Fruit fly (Drosophila melanogaster): Measurements from ENCODE around the gene Bre1.

The Bre1 gene

dm6 chr3L:5770817-5771425 lies 23.1 kb downstream of the Bre1 start (continued):
- TF ChIP-seq Jarid2 (GFP tag; optimal IDR thresholded peaks at IDR 0.05) (no peak), Lpt (GFP tag; optimal IDR thresholded peaks at IDR 0.05) (no peak), Doc2 (GFP tag; IDR thresholded peaks at IDR 0.05) (no peak), CG17361 (GFP tag; IDR thresholded peaks at IDR 0.05) (peak; percentile 88), nerfin-2 (GFP tag; IDR thresholded peaks at IDR 0.05; ENCODE audit: partially characterized antibody) (peak; percentile 46; the same call in 1 of the 2 replicates), abd-A (tag; optimal IDR thresholded peaks at IDR 0.05) (no peak), run (tag; optimal IDR thresholded peaks at IDR 0.05) (peak; percentile 53), salm (tag; optimal IDR thresholded peaks at IDR 0.05) (peak; percentile 72), CG2202 (tag; optimal IDR thresholded peaks at IDR 0.05) (peak; percentile 74), exex (tag; optimal IDR thresholded peaks at IDR 0.05) (no peak), stc (GFP tag; IDR thresholded peaks at IDR 0.05) (peak; percentile 46; the same call in 1 of the 2 replicates), fd96Cb (tag; optimal IDR thresholded peaks at IDR 0.05) (peak; percentile 81), CG9817 (tag; optimal IDR thresholded peaks at IDR 0.05) (peak; percentile 87), CG33557 (GFP tag; optimal IDR thresholded peaks at IDR 0.05) (peak; percentile 86), CG8290 (GFP tag; optimal IDR thresholded peaks at IDR 0.05) (peak; percentile 53), CG8290 (tag; optimal IDR thresholded peaks at IDR 0.05) (peak; percentile 84 to 92), CG7745 (tag; optimal IDR thresholded peaks at IDR 0.05) (no peak), psq (GFP tag; optimal IDR thresholded peaks at IDR 0.05) (no peak), CG31441 (GFP tag; IDR thresholded peaks at IDR 0.05) (no peak; the same call in none of the 2 replicates), CG11560 (tag; IDR thresholded peaks at IDR 0.05) (peak; percentile 48; the same call in 1 of the 3 replicates), Chrac-16 (GFP tag; optimal IDR thresholded peaks at IDR 0.05) (peak; percentile 82), CG16779 (GFP tag; IDR thresholded peaks at IDR 0.05) (0 out of 2 replicates have a peak, but pooled peaks have one; percentile 7), CG9932 (GFP tag; IDR thresholded peaks at IDR 0.05) (peak; percentile 82), E2f2 (GFP tag; IDR thresholded peaks at IDR 0.05) (peak; percentile 41; the same call in 1 of the 2 replicates), CG6654 (GFP tag; optimal IDR thresholded peaks at IDR 0.05) (peak; percentile 52), tx (GFP tag; optimal IDR thresholded peaks at IDR 0.05) (peak; percentile 88), dimm (GFP tag; IDR thresholded peaks at IDR 0.05) (no peak; the same call in 1 of the 2 replicates), CG4424 (GFP tag; optimal IDR thresholded peaks at IDR 0.05) (peak; percentile 82), klu (GFP tag; IDR thresholded peaks at IDR 0.05) (peak; percentile 69), CG30020 (tag; optimal IDR thresholded peaks at IDR 0.05) (peak; percentile 73), sna (GFP tag; IDR thresholded peaks at IDR 0.05; ENCODE audit: partially characterized antibody) (no peak), CG6272 (GFP tag; IDR thresholded peaks at IDR 0.05) (no peak), CG6175 (GFP tag; IDR thresholded peaks at IDR 0.05) (no peak; the same call in 2 of the 3 replicates), CG2120 (GFP tag; optimal IDR thresholded peaks at IDR 0.05) (peak; percentile 93), wek (GFP tag; optimal IDR thresholded peaks at IDR 0.05) (peak; percentile 54), Hr78 (GFP tag; optimal IDR thresholded peaks at IDR 0.05) (peak in 1 of 2 experiments; percentile 48), HHEX (GFP tag; optimal IDR thresholded peaks at IDR 0.05) (peak; percentile 80), Opbp (GFP tag; IDR thresholded peaks at IDR 0.05; ENCODE audit: partially characterized antibody) (peak; percentile 48; the same call in 2 of the 3 replicates), Mrtf (GFP tag; IDR thresholded peaks at IDR 0.05) (peak; percentile 43; the same call in 1 of the 3 replicates), gfzf (GFP tag; optimal IDR thresholded peaks at IDR 0.05) (peak; percentile 14), CG10979 (tag; optimal IDR thresholded peaks at IDR 0.05) (peak; percentile 80), ttk (GFP tag; IDR thresholded peaks at IDR 0.05) (peak; percentile 41; the same call in 1 of the 2 replicates), BtbVII (GFP tag; optimal IDR thresholded peaks at IDR 0.05) (peak; percentile 85), zfh2 (GFP tag; optimal IDR thresholded peaks at IDR 0.05) (peak; percentile 91), h (optimal IDR thresholded peaks at IDR 0.05) (no peak), Awh (GFP tag; IDR thresholded peaks at IDR 0.05) (0 out of 2 replicates have a peak, but pooled peaks have one; percentile 33), CG4707 (GFP tag; optimal IDR thresholded peaks at IDR 0.05) (peak; percentile 49), nerfin-1 (tag; optimal IDR thresholded peaks at IDR 0.05) (peak; percentile 85), CG8359 (GFP tag; optimal IDR thresholded peaks at IDR 0.05; ENCODE audit: borderline replicate concordance) (peak; percentile 46)

Data from whole organism, embryonic.